Fruit fly (Drosophila melanogaster) whole organism, embryonic: ENCODE data around the gene CG17738.

Experiments
- Aef1 ChIP-seq: fragments of 200-800 bp; sonication (Bioruptor generic); IDR thresholded peaks from 3 replicates; pipeline ENCODE4 v1.3.6; 2022; ENCODE audit warnings: missing biosample characterization, missing genetic modification characterization
- Blimp-1 ChIP-seq: fragments of 200-800 bp; sonication (Bioruptor generic); optimal IDR thresholded peaks from 3 replicates; lab custom pipeline; 2018; ENCODE audit warnings: missing biosample characterization, missing genetic modification characterization, mild to moderate bottlenecking, moderate library complexity, missing genetic modification reagents
- CG10321 ChIP-seq: fragments of 200-800 bp; sonication (Bioruptor generic); IDR thresholded peaks from 2 replicates; pipeline ENCODE4 v1.3.6; 2022; ENCODE audit warnings: missing biosample characterization, missing genetic modification characterization
- CG10543 ChIP-seq: fragments of 200-800 bp; sonication (Bioruptor generic); optimal IDR thresholded peaks from 3 replicates; lab custom pipeline; 2017; ENCODE audit warnings: missing biosample characterization, mild to moderate bottlenecking, missing genetic modification characterization, moderate library complexity
- CG12659 ChIP-seq: fragments of 200-800 bp; sonication (Bioruptor generic); optimal IDR thresholded peaks from 3 replicates; lab custom pipeline; 2017; ENCODE audit warnings: mild to moderate bottlenecking, missing biosample characterization, missing genetic modification reagents, missing genetic modification characterization
- CG14965 ChIP-seq: fragments of 200-800 bp; sonication (Bioruptor generic); optimal IDR thresholded peaks from 2 replicates; lab custom pipeline; 2016; ENCODE audit warnings: missing biosample characterization, missing genetic modification characterization, borderline replicate concordance
- CG1529 ChIP-seq: fragments of 200-800 bp; sonication (Bioruptor generic); optimal IDR thresholded peaks from 3 replicates; lab custom pipeline; 2018; ENCODE audit warnings: missing biosample characterization, missing genetic modification characterization
- CG1832 ChIP-seq: fragments of 200-800 bp; sonication (Bioruptor generic); optimal IDR thresholded peaks from 2 replicates; lab custom pipeline; 2017; ENCODE audit warnings: missing biosample characterization, mild to moderate bottlenecking, missing genetic modification characterization, inconsistent platforms
- CG2199 ChIP-seq: fragments of 200-800 bp; sonication (Bioruptor generic); IDR thresholded peaks from 3 replicates; pipeline ENCODE4 v1.3.6; 2022; ENCODE audit warnings: missing biosample characterization, missing genetic modification characterization
- CG2678 ChIP-seq: fragments of 200-800 bp; sonication (Bioruptor generic); optimal IDR thresholded peaks from 3 replicates; lab custom pipeline; 2019; ENCODE audit warnings: missing biosample characterization, mild to moderate bottlenecking, missing genetic modification characterization, moderate library complexity
- CG31441 ChIP-seq: fragments of 200-800 bp; sonication (Bioruptor generic); IDR thresholded peaks from 2 replicates; pipeline ENCODE4 v1.3.6; 2022; ENCODE audit warnings: missing biosample characterization, missing genetic modification characterization
- CG34224 ChIP-seq: fragments of 200-800 bp; sonication (Bioruptor generic); IDR thresholded peaks from 3 replicates; pipeline ENCODE4 v1.3.6; 2022; ENCODE audit warnings: missing biosample characterization, missing genetic modification characterization; ENCODE audit not compliant: partially characterized antibody
- CG34376 ChIP-seq: fragments of 200-800 bp; sonication (Bioruptor generic); optimal IDR thresholded peaks from 2 replicates; lab custom pipeline; 2018; ENCODE audit warnings: missing biosample characterization, mild to moderate bottlenecking, missing genetic modification characterization
- CG6689 ChIP-seq: fragments of 200-800 bp; sonication (Bioruptor generic); IDR thresholded peaks from 2 replicates; pipeline ENCODE4 v1.3.6; 2022; ENCODE audit warnings: missing biosample characterization, missing genetic modification characterization
- CG7556 ChIP-seq: fragments of 200-800 bp; sonication (Bioruptor generic); optimal IDR thresholded peaks from 2 replicates; lab custom pipeline; 2017; ENCODE audit warnings: missing biosample characterization, mild to moderate bottlenecking, missing genetic modification characterization
- CTCF ChIP-seq: fragments of 200-800 bp; sonication (Bioruptor generic); optimal IDR thresholded peaks from 2 replicates; lab custom pipeline; 2017; ENCODE audit warnings: missing biosample characterization, mild to moderate bottlenecking, missing genetic modification characterization, moderate library complexity
- D19B ChIP-seq: fragments of 200-800 bp; sonication (Bioruptor generic); optimal IDR thresholded peaks from 2 replicates; lab custom pipeline; 2017; ENCODE audit warnings: missing biosample characterization, mild to moderate bottlenecking, missing genetic modification characterization
- Dip3 ChIP-seq: fragments of 200-800 bp; sonication (Bioruptor generic); optimal IDR thresholded peaks from 3 replicates; lab custom pipeline; 2016; ENCODE audit warnings: missing biosample characterization, missing genetic modification characterization
- Elba2 ChIP-seq: fragments of 200-800 bp; sonication (Bioruptor generic); optimal IDR thresholded peaks from 3 replicates; lab custom pipeline; 2016; ENCODE audit warnings: missing biosample characterization, missing genetic modification characterization
- Ets65A ChIP-seq: fragments of 200-800 bp; sonication (Bioruptor generic); peaks from one replicate; lab custom pipeline; 2016; ENCODE audit warnings: missing biosample characterization, missing genetic modification characterization
- Gug ChIP-seq: fragments of 200-800 bp; sonication (Bioruptor generic); IDR thresholded peaks from 4 replicates; pipeline ENCODE4 v1.3.6; 2022; ENCODE audit warnings: missing biosample characterization, missing genetic modification characterization
- HHEX ChIP-seq: fragments of 200-800 bp; sonication (Bioruptor generic); optimal IDR thresholded peaks from 3 replicates; lab custom pipeline; 2017; ENCODE audit warnings: missing biosample characterization, mild to moderate bottlenecking, missing genetic modification characterization, missing genetic modification reagents
- HLH3B ChIP-seq: fragments of 200-800 bp; sonication (Bioruptor generic); IDR thresholded peaks from 2 replicates; pipeline ENCODE4 v1.3.6; 2022; ENCODE audit warnings: missing biosample characterization, missing genetic modification characterization
- Lhr ChIP-seq: fragments of 200-800 bp; sonication (Bioruptor generic); optimal IDR thresholded peaks from 3 replicates; lab custom pipeline; 2017; ENCODE audit warnings: mild to moderate bottlenecking, missing biosample characterization, missing genetic modification reagents, missing genetic modification characterization
- Nf-YA ChIP-seq: fragments of 200-800 bp; sonication (Bioruptor generic); IDR thresholded peaks from 2 replicates; pipeline ENCODE4 v1.3.6; 2022; ENCODE audit warnings: missing biosample characterization, missing genetic modification characterization
- Vsx1 ChIP-seq: fragments of 200-800 bp; sonication (Bioruptor generic); optimal IDR thresholded peaks from 2 replicates; lab custom pipeline; 2017; ENCODE audit warnings: missing biosample characterization, mild to moderate bottlenecking, missing genetic modification characterization, missing genetic modification reagents
- abd-A ChIP-seq: fragments of 200-800 bp; sonication (Bioruptor generic); optimal IDR thresholded peaks from 3 replicates; lab custom pipeline; 2019; ENCODE audit warnings: missing biosample characterization, mild to moderate bottlenecking, missing genetic modification characterization, moderate library complexity
- bbx ChIP-seq: fragments of 200-800 bp; sonication (Bioruptor generic); IDR thresholded peaks from 2 replicates; pipeline ENCODE4 v1.3.6; 2022; ENCODE audit warnings: missing biosample characterization, missing genetic modification characterization; ENCODE audit not compliant: partially characterized antibody
- btn ChIP-seq: fragments of 200-800 bp; sonication (Bioruptor generic); optimal IDR thresholded peaks from 2 replicates; lab custom pipeline; 2016; ENCODE audit warnings: missing biosample characterization, missing genetic modification characterization
- cas ChIP-seq: fragments of 200-800 bp; sonication (Bioruptor generic); IDR thresholded peaks from 2 replicates; pipeline ENCODE4 v1.3.6; 2022; ENCODE audit warnings: missing biosample characterization, missing genetic modification characterization
- chn ChIP-seq: fragments of 200-800 bp; sonication (Bioruptor generic); optimal IDR thresholded peaks from 2 replicates; lab custom pipeline; 2016; ENCODE audit warnings: missing biosample characterization, missing genetic modification characterization
- danr ChIP-seq: fragments of 200-800 bp; sonication (Bioruptor generic); IDR thresholded peaks from 2 replicates; pipeline ENCODE4 v1.3.6; 2022; ENCODE audit warnings: missing biosample characterization, missing genetic modification characterization
- ftz-f1 ChIP-seq: fragments of 200-800 bp; sonication (Bioruptor generic); optimal IDR thresholded peaks from 2 replicates; lab custom pipeline; 2016; ENCODE audit warnings: missing biosample characterization, missing genetic modification characterization
- grn ChIP-seq: fragments of 200-800 bp; sonication (Bioruptor generic); optimal IDR thresholded peaks from 3 replicates; lab custom pipeline; 2017; ENCODE audit warnings: missing biosample characterization, missing genetic modification characterization
- h ChIP-seq: fragments of >200 bp; optimal IDR thresholded peaks from 2 replicates; lab custom pipeline; 2017
- kah ChIP-seq: fragments of 200-800 bp; sonication (Bioruptor generic); optimal IDR thresholded peaks from 2 replicates; lab custom pipeline; 2018; ENCODE audit warnings: missing biosample characterization, mild to moderate bottlenecking, missing genetic modification characterization
- odd ChIP-seq: fragments of 200-800 bp; sonication (Bioruptor generic); optimal IDR thresholded peaks from 2 replicates; lab custom pipeline; 2017; ENCODE audit warnings: missing biosample characterization, mild to moderate bottlenecking, missing genetic modification characterization
- pum ChIP-seq: fragments of 200-800 bp; sonication (Bioruptor generic); optimal IDR thresholded peaks from 2 replicates; lab custom pipeline; 2016; ENCODE audit warnings: missing biosample characterization, missing genetic modification characterization
- run ChIP-seq: fragments of 200-800 bp; sonication (Bioruptor generic); optimal IDR thresholded peaks from 3 replicates; lab custom pipeline; 2018; ENCODE audit warnings: missing biosample characterization, mild to moderate bottlenecking, missing genetic modification characterization
- seq ChIP-seq: fragments of 200-800 bp; sonication (Bioruptor generic); IDR thresholded peaks from 2 replicates; pipeline ENCODE4 v1.3.6; 2022; ENCODE audit warnings: missing biosample characterization, missing genetic modification characterization
- twi ChIP-seq: fragments of 200-800 bp; optimal IDR thresholded peaks from 2 replicates; lab custom pipeline; 2019; ENCODE audit warnings: missing biosample characterization, mild to moderate bottlenecking, missing genetic modification characterization, moderate library complexity
- zen ChIP-seq: fragments of 200-800 bp; sonication (Bioruptor generic); optimal IDR thresholded peaks from 3 replicates; lab custom pipeline; 2018; ENCODE audit warnings: missing biosample characterization, mild to moderate bottlenecking, missing genetic modification characterization, moderate library complexity
- zf30C ChIP-seq: fragments of 200-800 bp; sonication (Bioruptor generic); optimal IDR thresholded peaks from 3 replicates; lab custom pipeline; 2018; ENCODE audit warnings: missing biosample characterization, mild to moderate bottlenecking, missing genetic modification characterization

CG17738 gene

DNA sequence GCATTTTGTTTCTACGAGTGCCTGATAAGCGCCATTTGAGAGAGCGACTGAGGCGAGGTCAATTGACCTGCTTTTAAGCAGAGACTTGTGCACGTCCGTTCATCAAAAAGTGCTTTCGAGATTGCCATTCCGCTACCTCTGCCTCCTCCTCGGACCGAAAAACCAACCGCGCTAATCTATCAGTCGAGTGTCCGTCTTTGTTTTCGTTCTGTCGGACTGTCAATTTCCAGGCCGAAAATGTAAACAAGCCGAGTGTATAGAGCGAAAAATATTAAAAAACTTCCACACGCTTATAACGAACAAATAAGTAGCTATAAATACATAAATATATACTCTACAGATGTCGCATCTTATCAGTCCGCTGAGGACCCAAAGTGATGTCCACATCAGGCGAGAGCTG is 11.7 kb upstream of the CG17738 start (continued):
- TF ChIP-seq kah (GFP tag; lab: Kevin White, UChicago) (no peak), HHEX (GFP tag; lab: Kevin White, UChicago) (no peak), HLH3B (GFP tag; lab: Robert Waterston, UW) (no peak), CG34376 (GFP tag; lab: Kevin White, UChicago) (peak; percentile 84), Lhr (GFP tag; lab: Kevin White, UChicago) (no peak), D19B (GFP tag; lab: Kevin White, UChicago) (no peak), CG10543 (GFP tag; lab: Kevin White, UChicago) (peak; percentile 72)

DNA sequence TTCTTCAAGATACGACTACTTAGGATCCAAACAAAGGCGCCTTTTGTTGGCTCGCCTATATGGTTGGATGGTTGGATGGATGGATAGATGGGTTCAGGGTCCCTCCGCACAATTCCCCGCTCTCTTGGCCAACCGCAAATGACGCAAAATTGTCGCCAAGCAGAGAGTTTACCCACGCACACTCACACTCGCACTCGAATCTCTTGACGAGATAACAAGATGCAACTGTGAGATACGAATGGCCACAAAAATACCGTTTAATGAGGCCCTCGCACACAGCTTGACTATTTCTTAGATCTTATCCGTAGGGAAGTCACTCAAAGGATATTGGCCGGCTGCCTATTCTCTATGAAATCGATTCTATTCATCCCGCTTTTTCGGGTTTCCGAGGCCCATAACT is 10.9 kb upstream of the CG17738 start:
- TF ChIP-seq btn = no peak
- peak; percentile 63 for TF ChIP-seq grn (GFP tag; lab: Kevin White, UChicago)
- no peak for TF ChIP-seq CG31441
- no peak for TF ChIP-seq zf30C (GFP tag; lab: Kevin White, UChicago)
- 0 out of 3 replicates have a peak, but pooled peaks have one; percentile 72 for TF ChIP-seq CG2199 (GFP tag; lab: Robert Waterston, UW)
- peak; percentile 18 for TF ChIP-seq zen

DNA sequence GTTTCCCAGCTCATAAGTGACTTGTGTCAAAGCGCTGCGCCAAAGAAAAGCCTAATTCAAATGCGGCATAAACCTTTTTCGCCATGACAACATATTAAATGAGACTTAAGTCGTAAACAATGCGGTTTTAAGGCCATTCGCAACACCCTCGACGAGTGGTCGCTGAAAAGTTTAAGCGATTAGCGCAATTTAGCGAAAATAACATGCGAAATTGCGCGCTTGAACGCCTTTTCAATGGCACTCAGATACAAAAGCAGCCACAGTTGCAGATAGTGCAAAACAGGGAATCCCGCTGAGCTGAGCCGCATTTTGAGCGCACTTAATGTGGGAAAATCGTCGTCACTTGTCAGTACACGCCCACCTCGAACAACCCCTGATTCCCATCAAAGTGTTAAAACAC is 10.0 kb upstream of the CG17738 start, which contains the start of gene CG44038:
CG44038 (plus strand) TSS at position 301 of the 400 bp plus-strand sequence.
- TF ChIP-seq Ets65A (GFP tag; lab: Kevin White, UChicago) (peak; percentile 89), h (lab: Kevin White, UChicago) (no peak)

DNA sequence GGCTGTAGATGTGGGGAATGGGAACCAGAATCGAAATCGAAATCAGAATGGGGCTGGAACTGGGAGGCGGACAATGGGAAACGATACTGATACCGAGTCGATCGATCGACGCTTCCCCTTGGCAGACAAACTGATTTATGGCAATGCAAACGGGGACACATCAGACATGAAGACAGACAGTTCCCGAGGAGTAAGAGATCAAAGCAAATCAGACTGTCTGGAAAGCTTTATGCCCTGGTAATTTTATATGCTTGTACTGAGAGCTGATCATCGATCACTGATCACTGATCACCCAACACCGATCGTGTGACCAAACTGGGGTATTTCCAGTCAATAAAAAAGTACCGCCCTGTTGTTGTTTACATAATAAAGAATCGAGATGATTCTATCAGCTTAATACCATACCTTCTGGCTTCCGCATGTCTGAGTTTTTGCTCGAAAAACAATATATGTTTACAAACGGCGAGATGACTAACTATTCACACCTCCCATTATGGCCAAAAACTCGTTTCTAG is 744 bp upstream of the CG17738 start:
- TF ChIP-seq twi (tag; lab: Kevin White, UChicago) (peak; percentile 12), CG1529 (GFP tag; lab: Kevin White, UChicago) (no peak), CG34224 (GFP tag; lab: Robert Waterston, UW) (no peak), CG2678 (tag; lab: Kevin White, UChicago) (no peak), CG34376 (GFP tag; lab: Kevin White, UChicago) (peak; percentile 42)

DNA sequence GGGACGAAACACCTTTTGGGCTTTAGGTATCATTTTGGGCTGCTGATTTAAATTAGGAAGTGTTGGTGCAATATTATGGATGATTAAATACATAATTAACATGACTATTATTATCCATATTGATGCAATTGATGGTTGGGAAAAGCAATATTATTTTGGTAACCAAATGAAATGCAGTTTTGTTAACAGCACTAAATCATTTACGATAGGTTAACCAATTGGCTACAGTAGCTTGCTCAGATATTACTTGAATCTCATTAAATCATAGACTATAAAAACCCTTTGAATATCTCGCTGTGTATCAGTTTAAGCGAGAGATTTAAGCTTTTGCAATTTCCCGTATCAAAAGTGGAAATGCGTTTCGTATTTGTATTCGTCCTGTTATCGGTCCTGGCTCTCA is 2.1 kb downstream of the CG17738 start, which contains the start of gene Sfp87B:
Sfp87B (plus strand) TSS at position 301 of the 400 bp plus-strand sequence.
- no peak for TF ChIP-seq cas (GFP tag; lab: Robert Waterston, UW)
- TF ChIP-seq chn (GFP tag; lab: Kevin White, UChicago) = no peak
- no peak for TF ChIP-seq pum
- no peak for TF ChIP-seq Aef1 (GFP tag; lab: Robert Waterston, UW)
- no peak for TF ChIP-seq Dip3 (GFP tag; lab: Kevin White, UChicago)
- no peak for TF ChIP-seq Blimp-1 (GFP tag; lab: Kevin White, UChicago)
- no peak for TF ChIP-seq odd
- no peak for TF ChIP-seq CG7556 (GFP tag; lab: Kevin White, UChicago)
- TF ChIP-seq Elba2 = no peak

DNA sequence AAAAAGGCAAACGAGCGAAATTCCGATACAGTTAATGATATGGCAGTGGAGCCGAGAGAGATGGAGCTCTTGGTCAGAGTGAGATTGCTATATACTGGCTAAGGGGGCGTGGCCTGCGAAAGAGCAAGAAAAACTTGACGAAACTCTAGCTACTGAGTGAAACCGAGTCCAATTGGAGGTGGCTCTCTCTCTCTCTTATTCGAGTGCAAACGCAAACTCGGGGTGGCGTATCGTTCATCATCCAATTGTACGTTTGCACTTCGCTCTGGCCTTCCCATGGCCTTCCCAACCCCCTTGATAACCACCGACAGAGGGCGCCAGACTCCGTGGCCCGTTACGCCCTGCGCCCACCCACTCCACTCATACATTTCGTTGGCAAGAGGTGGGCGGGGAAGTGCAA is 8.3 kb downstream of the CG17738 start:
- TF ChIP-seq CG14965 (GFP tag; lab: Kevin White, UChicago) (no peak), run (tag; lab: Kevin White, UChicago) (no peak), Nf-YA (GFP tag; lab: Robert Waterston, UW) (0 out of 2 replicates have a peak, but pooled peaks have one; percentile 27), seq (GFP tag; lab: Robert Waterston, UW) (peak; percentile 65; the same call in 1 of the 2 replicates), Elba2 (peak; percentile 72), odd (no peak), CG1832 (GFP tag; lab: Kevin White, UChicago) (peak; percentile 61), CG10321 (GFP tag; lab: Robert Waterston, UW) (peak; percentile 88), abd-A (peak; percentile 24), CG6689 (no peak), ftz-f1 (peak; percentile 59), danr (GFP tag; lab: Robert Waterston, UW) (no peak), CG12659 (GFP tag; lab: Kevin White, UChicago) (no peak), bbx (peak; percentile 30; the same call in 1 of the 2 replicates), Vsx1 (GFP tag; lab: Kevin White, UChicago) (no peak), Gug (GFP tag; lab: Robert Waterston, UW) (no peak), CTCF (GFP tag; lab: Kevin White, UChicago) (peak; percentile 87)
